Fruit fly (Drosophila melanogaster) whole organism, embryonic: ENCODE results near the gene CG15362.

Experiments used
- Aef1 ChIP-seq: fragments of 200-800 bp; sonication (Bioruptor generic); IDR thresholded peaks from 3 replicates; pipeline ENCODE4 v1.3.6; 2022; ENCODE audit warnings: missing biosample characterization, missing genetic modification characterization
- Atf-2 ChIP-seq: fragments of 200-800 bp; sonication (Bioruptor generic); optimal IDR thresholded peaks from 2 replicates; lab custom pipeline; 2016; ENCODE audit warnings: missing biosample characterization, missing genetic modification characterization
- Atf3 ChIP-seq: fragments of 200-800 bp; sonication (Bioruptor generic); optimal IDR thresholded peaks from 3 replicates; lab custom pipeline; 2016; ENCODE audit warnings: missing biosample characterization, missing genetic modification characterization
- CG1024 ChIP-seq: fragments of 200-800 bp; sonication (Bioruptor generic); IDR thresholded peaks from 2 replicates; pipeline ENCODE4 v1.3.6; 2022; ENCODE audit warnings: missing biosample characterization, missing genetic modification characterization
- CG10274 ChIP-seq: fragments of 200-800 bp; sonication (Bioruptor generic); optimal IDR thresholded peaks from 3 replicates; lab custom pipeline; 2017; ENCODE audit warnings: missing biosample characterization, mild to moderate bottlenecking, missing genetic modification characterization
- CG10959 ChIP-seq: fragments of 200-800 bp; sonication (Bioruptor generic); IDR thresholded peaks from 2 replicates; pipeline ENCODE4 v1.3.6; 2022; ENCODE audit warnings: missing biosample characterization, missing genetic modification characterization
- CG11456 ChIP-seq: fragments of 200-800 bp; sonication (Bioruptor generic); IDR thresholded peaks from 3 replicates; pipeline ENCODE4 v1.3.6; 2022; ENCODE audit warnings: missing biosample characterization, missing genetic modification characterization
- CG12391 ChIP-seq: fragments of 200-800 bp; sonication (Bioruptor generic); optimal IDR thresholded peaks from 3 replicates; lab custom pipeline; 2018; ENCODE audit warnings: missing biosample characterization, mild to moderate bottlenecking, missing genetic modification characterization, moderate library complexity
- CG13624 ChIP-seq: fragments of 200-800 bp; sonication (Bioruptor generic); optimal IDR thresholded peaks from 2 replicates; lab custom pipeline; 2016; ENCODE audit warnings: missing biosample characterization, missing genetic modification characterization
- CG1603 ChIP-seq: fragments of 200-800 bp; sonication (Bioruptor generic); optimal IDR thresholded peaks from 2 replicates; lab custom pipeline; 2019; ENCODE audit warnings: missing biosample characterization, mild to moderate bottlenecking, missing genetic modification characterization, moderate library complexity
- CG18619 ChIP-seq: fragments of 200-800 bp; sonication (Bioruptor generic); optimal IDR thresholded peaks from 3 replicates; lab custom pipeline; 2017; ENCODE audit warnings: missing biosample characterization, mild to moderate bottlenecking, missing genetic modification characterization
- CG31365 ChIP-seq: fragments of 200-800 bp; sonication (Bioruptor generic); optimal IDR thresholded peaks from 2 replicates; lab custom pipeline; 2018; ENCODE audit warnings: missing biosample characterization, mild to moderate bottlenecking, missing genetic modification characterization
- CG5180 ChIP-seq: fragments of 200-800 bp; sonication (Bioruptor generic); optimal IDR thresholded peaks from 3 replicates; lab custom pipeline; 2017; ENCODE audit warnings: missing biosample characterization, missing genetic modification characterization, mild to moderate bottlenecking, moderate library complexity, missing genetic modification reagents
- CG6813 ChIP-seq: fragments of 200-800 bp; sonication (Bioruptor generic); optimal IDR thresholded peaks from 2 replicates; lab custom pipeline; 2017; ENCODE audit warnings: missing biosample characterization, missing genetic modification characterization, mild to moderate bottlenecking, moderate library complexity, missing genetic modification reagents
- CG7963 ChIP-seq: fragments of 200-800 bp; sonication (Bioruptor generic); IDR thresholded peaks from 3 replicates; pipeline ENCODE4 v1.3.6; 2022; ENCODE audit warnings: missing biosample characterization, missing genetic modification characterization; ENCODE audit not compliant: partially characterized antibody
- CG8924 ChIP-seq: fragments of 200-800 bp; optimal IDR thresholded peaks from 3 replicates; lab custom pipeline; 2019; ENCODE audit warnings: missing biosample characterization, mild to moderate bottlenecking, missing genetic modification characterization, moderate library complexity
- CG9215 ChIP-seq: fragments of 200-800 bp; sonication (Bioruptor generic); IDR thresholded peaks from 2 replicates; pipeline ENCODE4 v1.3.6; 2022; ENCODE audit warnings: missing biosample characterization, missing genetic modification characterization
- Dp ChIP-seq: fragments of 200-800 bp; sonication (Bioruptor generic); optimal IDR thresholded peaks from 2 replicates; lab custom pipeline; 2018; ENCODE audit warnings: missing biosample characterization, mild to moderate bottlenecking, missing genetic modification characterization, moderate library complexity
- Drgx ChIP-seq: fragments of 200-800 bp; sonication (Bioruptor generic); IDR thresholded peaks from 2 replicates; pipeline ENCODE4 v1.3.6; 2022; ENCODE audit warnings: missing biosample characterization, missing genetic modification characterization
- E2f1 ChIP-seq: fragments of 200-800 bp; sonication (Bioruptor generic); IDR thresholded peaks from 2 replicates; pipeline ENCODE4 v1.3.6; 2022; ENCODE audit warnings: missing biosample characterization, missing genetic modification characterization
- Ets65A ChIP-seq: fragments of 200-800 bp; sonication (Bioruptor generic); peaks from one replicate; lab custom pipeline; 2016; ENCODE audit warnings: missing biosample characterization, missing genetic modification characterization
- Gsc ChIP-seq: fragments of 200-800 bp; sonication (Bioruptor generic); IDR thresholded peaks from 2 replicates; pipeline ENCODE4 v1.3.6; 2022; ENCODE audit warnings: missing biosample characterization, missing genetic modification characterization
- HmgZ ChIP-seq: fragments of 200-800 bp; sonication (Bioruptor generic); optimal IDR thresholded peaks from 2 replicates; lab custom pipeline; 2018; ENCODE audit warnings: missing biosample characterization, mild to moderate bottlenecking, missing genetic modification characterization
- Hmr ChIP-seq: fragments of 200-800 bp; sonication (Bioruptor generic); optimal IDR thresholded peaks from 3 replicates; lab custom pipeline; 2017; ENCODE audit warnings: mild to moderate bottlenecking, missing biosample characterization, missing genetic modification reagents, missing genetic modification characterization
- MESR4 ChIP-seq: fragments of 200-800 bp; sonication (Bioruptor generic); optimal IDR thresholded peaks from 2 replicates; lab custom pipeline; 2018; ENCODE audit warnings: missing biosample characterization, mild to moderate bottlenecking, missing genetic modification characterization, moderate library complexity
- Oli ChIP-seq: fragments of 200-800 bp; sonication (Bioruptor generic); optimal IDR thresholded peaks from 2 replicates; lab custom pipeline; 2018; ENCODE audit warnings: missing biosample characterization, mild to moderate bottlenecking, missing genetic modification characterization, moderate library complexity
- Pdp1 ChIP-seq, 2 experiments: fragments of 200-800 bp; sonication (Bioruptor generic); optimal IDR thresholded peaks; 3 replicates each; lab custom pipeline; 2016; ENCODE audit warnings: missing biosample characterization in 2 of 2, missing genetic modification characterization in 2 of 2, mild to moderate bottlenecking in 1 of 2, moderate library complexity in 1 of 2
- Rx ChIP-seq: fragments of 200-800 bp; sonication (Bioruptor generic); IDR thresholded peaks from 2 replicates; pipeline ENCODE4 v1.3.6; 2022; ENCODE audit warnings: missing biosample characterization, missing genetic modification characterization
- Sox102F ChIP-seq: fragments of 200-800 bp; sonication (Bioruptor generic); optimal IDR thresholded peaks from 2 replicates; lab custom pipeline; 2018; ENCODE audit warnings: missing biosample characterization, mild to moderate bottlenecking, missing genetic modification characterization, moderate library complexity
- TFAM ChIP-seq: fragments of 200-800 bp; sonication (Bioruptor generic); optimal IDR thresholded peaks from 2 replicates; lab custom pipeline; 2017; ENCODE audit warnings: missing biosample characterization, missing genetic modification characterization, inconsistent platforms
- Vsx1 ChIP-seq: fragments of 200-800 bp; sonication (Bioruptor generic); optimal IDR thresholded peaks from 2 replicates; lab custom pipeline; 2017; ENCODE audit warnings: missing biosample characterization, mild to moderate bottlenecking, missing genetic modification characterization, missing genetic modification reagents
- bowl ChIP-seq: fragments of 200-800 bp; sonication (Bioruptor generic); IDR thresholded peaks from 2 replicates; pipeline ENCODE4 v1.3.6; 2022; ENCODE audit warnings: missing biosample characterization, missing genetic modification characterization
- cas ChIP-seq: fragments of 200-800 bp; sonication (Bioruptor generic); IDR thresholded peaks from 2 replicates; pipeline ENCODE4 v1.3.6; 2022; ENCODE audit warnings: missing biosample characterization, missing genetic modification characterization
- danr ChIP-seq: fragments of 200-800 bp; sonication (Bioruptor generic); IDR thresholded peaks from 2 replicates; pipeline ENCODE4 v1.3.6; 2022; ENCODE audit warnings: missing biosample characterization, missing genetic modification characterization
- dmrt99B ChIP-seq: fragments of 200-800 bp; sonication (Bioruptor generic); optimal IDR thresholded peaks from 2 replicates; lab custom pipeline; 2018; ENCODE audit warnings: missing biosample characterization, mild to moderate bottlenecking, missing genetic modification characterization, moderate library complexity
- dysf ChIP-seq: fragments of 200-800 bp; sonication (Bioruptor generic); IDR thresholded peaks from 3 replicates; pipeline ENCODE4 v1.3.6; 2022; ENCODE audit warnings: missing biosample characterization, missing genetic modification characterization
- esg ChIP-seq: fragments of 200-800 bp; sonication (Bioruptor generic); conservative IDR thresholded peaks from 2 replicates; pipeline ENCODE4 v1.3.6; 2022; ENCODE audit warnings: missing biosample characterization, missing genetic modification characterization
- fu2 ChIP-seq: fragments of 200-800 bp; sonication (Bioruptor generic); optimal IDR thresholded peaks from 2 replicates; lab custom pipeline; 2016; ENCODE audit warnings: missing biosample characterization, missing genetic modification characterization
- gem ChIP-seq: fragments of 200-800 bp; sonication (Bioruptor generic); optimal IDR thresholded peaks from 2 replicates; lab custom pipeline; 2019; ENCODE audit warnings: missing biosample characterization, mild to moderate bottlenecking, missing genetic modification characterization, moderate library complexity
- gsb-n ChIP-seq: fragments of 200-800 bp; sonication (Bioruptor generic); optimal IDR thresholded peaks from 3 replicates; lab custom pipeline; 2018; ENCODE audit warnings: missing biosample characterization, mild to moderate bottlenecking, missing genetic modification characterization
- h ChIP-seq: fragments of >200 bp; optimal IDR thresholded peaks from 2 replicates; lab custom pipeline; 2017
- lab ChIP-seq: fragments of 200-800 bp; sonication (Bioruptor generic); optimal IDR thresholded peaks from 3 replicates; lab custom pipeline; 2017; ENCODE audit warnings: missing biosample characterization, missing genetic modification characterization, mild to moderate bottlenecking, moderate library complexity, missing genetic modification reagents
- nerfin-2 ChIP-seq: fragments of 200-800 bp; sonication (Bioruptor generic); IDR thresholded peaks from 2 replicates; pipeline ENCODE4 v1.3.6; 2022; ENCODE audit warnings: missing biosample characterization, missing genetic modification characterization; ENCODE audit not compliant: partially characterized antibody
- prd ChIP-seq, 3 experiments: fragments of >200 bp in 2 of 3; fragments of 200-800 bp in 1 of 3; sonication (Bioruptor generic) in 1 of 3; optimal IDR thresholded peaks in 2 of 3; IDR thresholded peaks in 1 of 3; 2 replicates in 2 of 3; 3 replicates in 1 of 3; pipeline versions ENCODE4 v1.3.6 to Lab custom; 2017 to 2022; ENCODE audit warnings: missing biosample characterization in 1 of 3, missing genetic modification characterization in 1 of 3
- row ChIP-seq: fragments of 200-800 bp; sonication (Bioruptor generic); IDR thresholded peaks from 3 replicates; pipeline ENCODE4 v1.3.6; 2022; ENCODE audit warnings: missing biosample characterization, missing genetic modification characterization
- run ChIP-seq: fragments of 200-800 bp; sonication (Bioruptor generic); optimal IDR thresholded peaks from 3 replicates; lab custom pipeline; 2018; ENCODE audit warnings: missing biosample characterization, mild to moderate bottlenecking, missing genetic modification characterization
- sens ChIP-seq: fragments of 200-800 bp; sonication (Bioruptor generic); peaks from one replicate; lab custom pipeline; 2016; ENCODE audit warnings: missing biosample characterization, missing genetic modification characterization
- slp2 ChIP-seq: fragments of 200-800 bp; sonication (Bioruptor generic); optimal IDR thresholded peaks from 2 replicates; lab custom pipeline; 2016; ENCODE audit warnings: missing biosample characterization, missing genetic modification characterization
- tgo ChIP-seq: fragments of 200-800 bp; sonication (Bioruptor generic); IDR thresholded peaks from 3 replicates; pipeline ENCODE4 v1.3.6; 2022; ENCODE audit warnings: missing biosample characterization, missing genetic modification characterization
- ttk ChIP-seq: fragments of 200-800 bp; sonication (Bioruptor generic); IDR thresholded peaks from 2 replicates; pipeline ENCODE4 v2.1.2; 2022; ENCODE audit warnings: missing biosample characterization, missing genetic modification characterization

Gene CG15362

dm6 chr2L:1959420-1959819, 21.6 kb upstream of the CG15362 start (continued):
- TF ChIP-seq Oli (peak; percentile 11), gsb-n (no peak), dmrt99B (tag; lab: Kevin White, UChicago) (peak; percentile 27), esg (GFP tag; lab: Robert Waterston, UW) (peak; percentile 40; the same call in 1 of the 2 replicates), ttk (0 out of 2 replicates have a peak, but pooled peaks have one; percentile 12)

- TF ChIP-seq Ets65A (GFP tag; lab: Kevin White, UChicago) (peak; percentile 40), Pdp1 (GFP tag; optimal IDR thresholded peaks at IDR 0.05; lab: Kevin White, UChicago) (no peak), CG18619 (no peak), Gsc (GFP tag; lab: Robert Waterston, UW) (no peak), Rx (GFP tag; lab: Robert Waterston, UW) (no peak), row (GFP tag; lab: Robert Waterston, UW) (peak; percentile 37; the same call in 1 of the 3 replicates), Atf3 (GFP tag; lab: Kevin White, UChicago) (no peak), CG1024 (peak; percentile 42; the same call in 1 of the 2 replicates), CG7963 (GFP tag; lab: Robert Waterston, UW) (no peak), tgo (GFP tag; lab: Robert Waterston, UW) (no peak), run (tag; lab: Kevin White, UChicago) (no peak), nerfin-2 (GFP tag; lab: Robert Waterston, UW) (no peak), CG8924 (tag; lab: Kevin White, UChicago) (no peak), CG6813 (GFP tag; lab: Kevin White, UChicago) (no peak), CG10959 (GFP tag; lab: Robert Waterston, UW) (no peak), Sox102F (GFP tag; lab: Kevin White, UChicago) (peak; percentile 11), MESR4 (GFP tag; lab: Kevin White, UChicago) (no peak), CG31365 (tag; lab: Kevin White, UChicago) (no peak), CG13624 (GFP tag; lab: Kevin White, UChicago) (no peak), Hmr (no peak), E2f1 (no peak), Aef1 (GFP tag; lab: Robert Waterston, UW) (no peak), Vsx1 (GFP tag; lab: Kevin White, UChicago) (no peak), HmgZ (tag; lab: Kevin White, UChicago) (no peak), slp2 (GFP tag; lab: Kevin White, UChicago) (no peak), CG9215 (no peak), CG1603 (peak; percentile 48), lab (GFP tag; lab: Kevin White, UChicago) (no peak), CG11456 (GFP tag; lab: Robert Waterston, UW) (no peak), TFAM (GFP tag; lab: Kevin White, UChicago) (no peak), fu2 (GFP tag; lab: Kevin White, UChicago) (no peak), cas (GFP tag; lab: Robert Waterston, UW) (no peak), Drgx (GFP tag; lab: Robert Waterston, UW) (no peak), gem (tag; lab: Kevin White, UChicago) (peak; percentile 28), dysf (GFP tag; lab: Robert Waterston, UW) (no peak), Dp (GFP tag; lab: Kevin White, UChicago) (no peak), CG10274 (GFP tag; lab: Kevin White, UChicago) (no peak), CG5180 (no peak), danr (no peak), Atf-2 (GFP tag; lab: Kevin White, UChicago) (no peak), bowl (GFP tag; lab: Robert Waterston, UW) (no peak), sens (GFP tag; lab: Kevin White, UChicago) (peak; percentile 71), prd (optimal IDR thresholded peaks at IDR 0.05; lab: Kevin White, UChicago) (no peak), prd (GFP tag; IDR thresholded peaks at IDR 0.05; lab: Robert Waterston, UW) (no peak), CG12391 (tag; lab: Kevin White, UChicago) (no peak), h (lab: Kevin White, UChicago) (no peak)
These were observed 20.9 kb upstream of the CG15362 start for dm6 chr2L:1960056-1960455.
